Worm (Caenorhabditis elegans) whole organism, midembryonic: Measurements from ENCODE around the gene fozi-1.

ENCODE experiments used
- flt-1 ChIP-seq: fragments of 200-800 bp; sonication (Bioruptor generic); IDR thresholded peaks from 2 replicates; pipeline ENCODE4 v1.3.6; 2022; ENCODE audit warnings: missing genetic modification characterization, missing compliant biosample characterization
- ztf-23 ChIP-seq: fragments of 200-800 bp; sonication (Bioruptor generic); IDR thresholded peaks from 2 replicates; pipeline ENCODE4 v1.3.6; 2022; ENCODE audit warnings: missing genetic modification reagents, missing genetic modification characterization, missing compliant biosample characterization

ce11 chrIII:9254988-9255387 lies 26.6 kb upstream of the fozi-1 start:
- TF ChIP-seq ztf-23 (GFP tag; lab: Robert Waterston, UW) (no peak), flt-1 (GFP tag; lab: Robert Waterston, UW) (no peak)
